Worm (Caenorhabditis elegans): ENCODE results near the gene srx-4.

Gene srx-4

ce11 chrV:654402-654801 lies 38.2 kb downstream of the srx-4 start, which contains the start of gene srj-6:
srj-6 (minus strand) TSS chrV:654502.
- no peak for TF ChIP-seq lin-11 (tag; optimal IDR thresholded peaks at IDR 0.05)

ce11 chrV:652940-653339 lies 39.6 kb downstream of the srx-4 start, which contains the start of gene srj-5:
srj-5 (minus strand) TSS chrV:653040.
- TF ChIP-seq ceh-34 (tag; optimal IDR thresholded peaks at IDR 0.05), result no peak
- TF ChIP-seq fkh-10 (GFP tag; optimal IDR thresholded peaks at IDR 0.05), result no peak
- no peak for TF ChIP-seq hlh-13 (GFP tag; optimal IDR thresholded peaks at IDR 0.05)
- TF ChIP-seq nhr-232 (tag; optimal IDR thresholded peaks at IDR 0.05), result no peak
- no peak for TF ChIP-seq unc-3 (GFP tag; conservative IDR thresholded peaks at IDR 0.05)
- TF ChIP-seq unc-3 (tag; optimal IDR thresholded peaks at IDR 0.05), result no peak
- TF ChIP-seq ttx-3 (tag; optimal IDR thresholded peaks at IDR 0.05), result no peak
- TF ChIP-seq ztf-16 (tag; optimal IDR thresholded peaks at IDR 0.05), result no peak
- TF ChIP-seq ceh-22 (tag; optimal IDR thresholded peaks at IDR 0.05), result no peak
- no peak for TF ChIP-seq dve-1 (tag; optimal IDR thresholded peaks at IDR 0.05)
- no peak for TF ChIP-seq hlh-30 (tag; optimal IDR thresholded peaks at IDR 0.05; ENCODE audit: insufficient read depth)
- no peak for TF ChIP-seq fkh-6 (tag; optimal IDR thresholded peaks at IDR 0.05)

ce11 chrV:646888-647287 lies 45.7 kb downstream of the srx-4 start, which contains the start of gene ugt-42:
ugt-42 (plus strand) TSS chrV:647188.
- TF ChIP-seq dmd-4 (tag; optimal IDR thresholded peaks at IDR 0.05; ENCODE audit: borderline replicate concordance) (no peak), ceh-30 (tag; optimal IDR thresholded peaks at IDR 0.05) (no peak), F13H6.1 (tag; optimal IDR thresholded peaks at IDR 0.05) (no peak), pha-2 (tag; optimal IDR thresholded peaks at IDR 0.05) (no peak), ceh-18 (tag; optimal IDR thresholded peaks at IDR 0.05) (no peak)

- no peak for TF ChIP-seq dmd-4 (tag; optimal IDR thresholded peaks at IDR 0.05; ENCODE audit: borderline replicate concordance)
- TF ChIP-seq madf-2 (tag; optimal IDR thresholded peaks at IDR 0.05), result no peak
Observed at ce11 chrV:646129-646528, 46.4 kb downstream of the srx-4 start, which contains the start of gene F48G7.12. F48G7.12 (minus strand) TSS chrV:646229.

ce11 chrV:642750-643149 lies 49.8 kb downstream of the srx-4 start, which contains the start of gene nhr-190:
nhr-190 (minus strand) TSS chrV:642924.
- TF ChIP-seq hlh-30 (tag; optimal IDR thresholded peaks at IDR 0.05; ENCODE audit: insufficient read depth) (peak; percentile 29), nfya-1 (tag; optimal IDR thresholded peaks at IDR 0.05) (peak; percentile 18), ceh-22 (tag; optimal IDR thresholded peaks at IDR 0.05) (no peak), zip-5 (tag; optimal IDR thresholded peaks at IDR 0.05) (no peak), eyg-1 (tag; optimal IDR thresholded peaks at IDR 0.05) (no peak)
